Fruit fly (Drosophila melanogaster): Measurements from ENCODE around the gene PTPMT1.

Gene PTPMT1

dm6 chr3R:23722680-23723372 lies 35.3 kb upstream of the PTPMT1 start, which contains the start of gene CG10365 (continued):
- TF ChIP-seq CG6272 (GFP tag; IDR thresholded peaks at IDR 0.05), result peak; percentile 32; the same call in 1 of the 2 replicates
- peak; percentile 89 for TF ChIP-seq dysf (GFP tag; IDR thresholded peaks at IDR 0.05)
- TF ChIP-seq Max (GFP tag; optimal IDR thresholded peaks at IDR 0.05), result no peak
- TF ChIP-seq trem (tag; optimal IDR thresholded peaks at IDR 0.05), result peak; percentile 45
- no peak for TF ChIP-seq CG8359 (GFP tag; optimal IDR thresholded peaks at IDR 0.05; ENCODE audit: borderline replicate concordance)
- TF ChIP-seq Lim3 (GFP tag; IDR thresholded peaks at IDR 0.05), result no peak
- no peak for TF ChIP-seq pnt (GFP tag; optimal IDR thresholded peaks at IDR 0.05)
- TF ChIP-seq exex (tag; optimal IDR thresholded peaks at IDR 0.05), result peak; percentile 66
- no peak for TF ChIP-seq pros (GFP tag; optimal IDR thresholded peaks at IDR 0.05)
- no peak for TF ChIP-seq CG7745 (tag; optimal IDR thresholded peaks at IDR 0.05)
- TF ChIP-seq vnd (GFP tag; IDR thresholded peaks at IDR 0.05; ENCODE audit: partially characterized antibody), result no peak
- TF ChIP-seq zfh1 (GFP tag; IDR thresholded peaks at IDR 0.05), result 0 out of 3 replicates have a peak, but pooled peaks have one; percentile 50
- TF ChIP-seq Antp (GFP tag; optimal IDR thresholded peaks at IDR 0.05), result no peak
- TF ChIP-seq stc (GFP tag; IDR thresholded peaks at IDR 0.05), result peak; percentile 90
- TF ChIP-seq CG7928 (GFP tag; optimal IDR thresholded peaks at IDR 0.05), result no peak
- no peak for TF ChIP-seq tx (GFP tag; optimal IDR thresholded peaks at IDR 0.05)
- peak; percentile 56 for TF ChIP-seq CG2116 (GFP tag; optimal IDR thresholded peaks at IDR 0.05)
- TF ChIP-seq CkIIα-i1 (GFP tag; IDR thresholded peaks at IDR 0.05), result no peak
- no peak for TF ChIP-seq zfh2 (GFP tag; optimal IDR thresholded peaks at IDR 0.05)
- TF ChIP-seq az2 (GFP tag; optimal IDR thresholded peaks at IDR 0.05), result peak; percentile 81
- peak; percentile 50; the same call in 1 of the 2 replicates for TF ChIP-seq NFAT (GFP tag; IDR thresholded peaks at IDR 0.05)
- no peak for TF ChIP-seq Taf1 (GFP tag; IDR thresholded peaks at IDR 0.05)
- no peak for TF ChIP-seq CG3995 (GFP tag; optimal IDR thresholded peaks at IDR 0.05)
- TF ChIP-seq CG4707 (GFP tag; optimal IDR thresholded peaks at IDR 0.05), result no peak
- TF ChIP-seq CG6654 (GFP tag; optimal IDR thresholded peaks at IDR 0.05), result peak; percentile 5
- TF ChIP-seq danr (GFP tag; IDR thresholded peaks at IDR 0.05), result peak; percentile 50; the same call in 1 of the 2 replicates
- TF ChIP-seq CG12391 (tag; optimal IDR thresholded peaks at IDR 0.05), result peak; percentile 94
- TF ChIP-seq ken (GFP tag; IDR thresholded peaks at IDR 0.05), result no peak
- TF ChIP-seq CG10979 (tag; optimal IDR thresholded peaks at IDR 0.05), result peak; percentile 82
- no peak for TF ChIP-seq mam (GFP tag; optimal IDR thresholded peaks at IDR 0.05)
- peak; percentile 86 for TF ChIP-seq CG3281 (GFP tag; optimal IDR thresholded peaks at IDR 0.05)
- TF ChIP-seq CG30431 (GFP tag; optimal IDR thresholded peaks at IDR 0.05), result no peak
- no peak for TF ChIP-seq CG1832 (GFP tag; optimal IDR thresholded peaks at IDR 0.05)
- TF ChIP-seq Spps (tag; optimal IDR thresholded peaks at IDR 0.05), result peak; percentile 4
- TF ChIP-seq yki (optimal IDR thresholded peaks at IDR 0.05), result no peak
- no peak for TF ChIP-seq Atf3 (GFP tag; optimal IDR thresholded peaks at IDR 0.05)
- TF ChIP-seq CG11456 (GFP tag; IDR thresholded peaks at IDR 0.05), result peak; percentile 72
- peak; percentile 83 for TF ChIP-seq CG10366 (GFP tag; IDR thresholded peaks at IDR 0.05)
- no peak for TF ChIP-seq hbn (GFP tag; IDR thresholded peaks at IDR 0.05; ENCODE audit: partially characterized antibody)

dm6 chr3R:23723381-23724034 lies 34.6 kb upstream of the PTPMT1 start:
- TF ChIP-seq CG6683 (GFP tag; optimal IDR thresholded peaks at IDR 0.05) (peak; percentile 78), CG9727 (GFP tag; optimal IDR thresholded peaks at IDR 0.05) (peak; percentile 43), CG9797 (GFP tag; optimal IDR thresholded peaks at IDR 0.05) (peak; percentile 23), CG11560 (tag; IDR thresholded peaks at IDR 0.05) (no peak), Tbp (GFP tag; optimal IDR thresholded peaks at IDR 0.05) (no peak), CG10654 (GFP tag; optimal IDR thresholded peaks at IDR 0.05) (no peak), CG14050 (GFP tag; IDR thresholded peaks at IDR 0.05) (peak; percentile 69; the same call in 2 of the 3 replicates), BEAF-32 (GFP tag; optimal IDR thresholded peaks at IDR 0.05) (no peak), CG12155 (GFP tag; optimal IDR thresholded peaks at IDR 0.05) (no peak), PHDP (tag; optimal IDR thresholded peaks at IDR 0.05) (peak; percentile 19), CG30403 (GFP tag; optimal IDR thresholded peaks at IDR 0.05) (no peak), Fer3 (tag; optimal IDR thresholded peaks at IDR 0.05) (no peak), vfl (GFP tag; optimal IDR thresholded peaks at IDR 0.05) (no peak)
